Fruit fly (Drosophila melanogaster): ENCODE data around the gene slgA.

The slgA gene

dm6 chrX:21349800-21350309 is 23.9 kb upstream of the slgA start, which contains the start of the genes peng and sol (continued):
- no peak for TF ChIP-seq CrebB (tag; optimal IDR thresholded peaks at IDR 0.05)
- peak; percentile 62 for TF ChIP-seq CG32532 (GFP tag; IDR thresholded peaks at IDR 0.05)
- no peak for TF ChIP-seq CG14667 (GFP tag; IDR thresholded peaks at IDR 0.05)
- no peak for TF ChIP-seq pb (GFP tag; optimal IDR thresholded peaks at IDR 0.05)
- TF ChIP-seq Antp (GFP tag; optimal IDR thresholded peaks at IDR 0.05) = peak; percentile 78
- TF ChIP-seq sim (GFP tag; IDR thresholded peaks at IDR 0.05) = no peak
- no peak for TF ChIP-seq CG2129 (GFP tag; IDR thresholded peaks at IDR 0.05; ENCODE audit: partially characterized antibody)
- no peak for TF ChIP-seq CG16779 (GFP tag; IDR thresholded peaks at IDR 0.05)
- TF ChIP-seq so (GFP tag; IDR thresholded peaks at IDR 0.05) = no peak
- TF ChIP-seq HLH3B (GFP tag; IDR thresholded peaks at IDR 0.05) = peak; percentile 27; the same call in 1 of the 2 replicates
- peak; percentile 50 for TF ChIP-seq CG18011 (GFP tag; optimal IDR thresholded peaks at IDR 0.05)
- peak; percentile 66 for TF ChIP-seq unpg (GFP tag; optimal IDR thresholded peaks at IDR 0.05)
- TF ChIP-seq sob (GFP tag; IDR thresholded peaks at IDR 0.05) = peak; percentile 72
- peak; percentile 77 for TF ChIP-seq pho (GFP tag; optimal IDR thresholded peaks at IDR 0.05)
- TF ChIP-seq org-1 (GFP tag; optimal IDR thresholded peaks at IDR 0.05) = peak; percentile 59
- peak; percentile 61 for TF ChIP-seq CG10654 (GFP tag; optimal IDR thresholded peaks at IDR 0.05)
- peak; percentile 57; the same call in 1 of the 2 replicates for TF ChIP-seq ranshi (GFP tag; IDR thresholded peaks at IDR 0.05)
- TF ChIP-seq slp2 (GFP tag; optimal IDR thresholded peaks at IDR 0.05) = peak; percentile 43
- peak; percentile 48 for TF ChIP-seq Nf-YC (tag; optimal IDR thresholded peaks at IDR 0.05)
- TF ChIP-seq CG1832 (GFP tag; optimal IDR thresholded peaks at IDR 0.05) = no peak
- peak; percentile 46 for TF ChIP-seq E2f2 (GFP tag; IDR thresholded peaks at IDR 0.05)
- TF ChIP-seq en (GFP tag; optimal IDR thresholded peaks at IDR 0.05) = peak; percentile 38
- no peak for TF ChIP-seq jigr1 (GFP tag; IDR thresholded peaks at IDR 0.05)
- TF ChIP-seq repo (GFP tag; optimal IDR thresholded peaks at IDR 0.05) = no peak
- TF ChIP-seq CG4617 (GFP tag; optimal IDR thresholded peaks at IDR 0.05; ENCODE audit: borderline replicate concordance) = peak; percentile 48
- no peak for TF ChIP-seq tio (GFP tag; optimal IDR thresholded peaks at IDR 0.05)
- peak; percentile 71; the same call in 1 of the 2 replicates for TF ChIP-seq CG31441 (GFP tag; IDR thresholded peaks at IDR 0.05)
- TF ChIP-seq CG2875 (GFP tag; optimal IDR thresholded peaks at IDR 0.05) = no peak
- TF ChIP-seq lov (optimal IDR thresholded peaks at IDR 0.05) = no peak
- TF ChIP-seq lov (GFP tag; IDR thresholded peaks at IDR 0.05) = peak; percentile 49; the same call in 1 of the 3 replicates
- TF ChIP-seq CG4730 (GFP tag; IDR thresholded peaks at IDR 0.05) = peak; percentile 23; the same call in 1 of the 2 replicates
- peak; percentile 85 for TF ChIP-seq mam (GFP tag; optimal IDR thresholded peaks at IDR 0.05)
- TF ChIP-seq sug (tag; optimal IDR thresholded peaks at IDR 0.05) = peak; percentile 44
- no peak for TF ChIP-seq Jarid2 (GFP tag; optimal IDR thresholded peaks at IDR 0.05)
- peak; percentile 64 for TF ChIP-seq H2.0 (GFP tag; IDR thresholded peaks at IDR 0.05)
- 0 out of 3 replicates have a peak, but pooled peaks have one; percentile 38 for TF ChIP-seq ken (GFP tag; IDR thresholded peaks at IDR 0.05)
- 0 out of 2 replicates have a peak, but pooled peaks have one; percentile 31 for TF ChIP-seq CG7372 (GFP tag; IDR thresholded peaks at IDR 0.05)
- TF ChIP-seq Dek (tag; optimal IDR thresholded peaks at IDR 0.05) = peak; percentile 66
- no peak for TF ChIP-seq p53 (GFP tag; optimal IDR thresholded peaks at IDR 0.05)
- peak; percentile 96 for TF ChIP-seq Ets65A (GFP tag)
- TF ChIP-seq CG6254 (GFP tag; optimal IDR thresholded peaks at IDR 0.05) = no peak
- peak; percentile 74 for TF ChIP-seq az2 (GFP tag; optimal IDR thresholded peaks at IDR 0.05)
- no peak for TF ChIP-seq D (optimal IDR thresholded peaks at IDR 0.05)
- peak; percentile 44 for TF ChIP-seq D (GFP tag; optimal IDR thresholded peaks at IDR 0.05)
- TF ChIP-seq CG3995 (GFP tag; optimal IDR thresholded peaks at IDR 0.05) = peak; percentile 6
- peak; percentile 44 for TF ChIP-seq fd3F (GFP tag; optimal IDR thresholded peaks at IDR 0.05)
- no peak for TF ChIP-seq hb (GFP tag; IDR thresholded peaks at IDR 0.05; ENCODE audit: partially characterized antibody)
- TF ChIP-seq Xrp1 (GFP tag; IDR thresholded peaks at IDR 0.05) = peak; percentile 56
- TF ChIP-seq CG3407 (GFP tag; optimal IDR thresholded peaks at IDR 0.05) = no peak
- TF ChIP-seq CG14014 (GFP tag; IDR thresholded peaks at IDR 0.05) = peak; percentile 52; the same call in 1 of the 2 replicates
- TF ChIP-seq CG9876 (GFP tag; optimal IDR thresholded peaks at IDR 0.05) = peak; percentile 45
- TF ChIP-seq Aef1 (GFP tag; IDR thresholded peaks at IDR 0.05) = peak; percentile 56

Data from whole organism, embryonic.